Worm (Caenorhabditis elegans): ENCODE results near the gene ncs-1.

ncs-1 gene

DNA sequence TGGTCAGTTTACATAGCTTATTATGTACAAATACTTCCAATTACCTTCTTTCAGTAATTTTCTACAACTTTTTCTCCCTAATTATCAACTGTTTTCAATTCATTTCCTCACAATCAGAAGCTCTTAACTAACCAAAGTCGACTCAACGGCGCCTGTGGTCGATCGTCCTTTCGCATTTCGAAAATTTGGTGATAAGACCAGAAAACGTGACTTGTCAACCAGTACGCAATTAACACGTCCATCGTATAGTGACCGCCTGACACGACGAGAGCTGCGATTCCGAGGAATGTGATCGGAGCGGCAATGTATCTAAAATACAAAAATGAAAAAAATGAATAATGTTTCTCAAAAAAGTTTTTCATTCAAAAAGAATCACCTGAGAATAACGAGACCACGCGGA lies 17.4 kb downstream of the ncs-1 start:
- TF ChIP-seq sox-2 (GFP tag; IDR thresholded peaks at IDR 0.05) = no peak
- no peak for TF ChIP-seq ttx-3 (tag; optimal IDR thresholded peaks at IDR 0.05)
- TF ChIP-seq unc-42 (tag; optimal IDR thresholded peaks at IDR 0.05) = no peak
- TF ChIP-seq hlh-15 (tag; optimal IDR thresholded peaks at IDR 0.05) = no peak
- no peak for TF ChIP-seq pros-1 (tag; optimal IDR thresholded peaks at IDR 0.05)

DNA sequence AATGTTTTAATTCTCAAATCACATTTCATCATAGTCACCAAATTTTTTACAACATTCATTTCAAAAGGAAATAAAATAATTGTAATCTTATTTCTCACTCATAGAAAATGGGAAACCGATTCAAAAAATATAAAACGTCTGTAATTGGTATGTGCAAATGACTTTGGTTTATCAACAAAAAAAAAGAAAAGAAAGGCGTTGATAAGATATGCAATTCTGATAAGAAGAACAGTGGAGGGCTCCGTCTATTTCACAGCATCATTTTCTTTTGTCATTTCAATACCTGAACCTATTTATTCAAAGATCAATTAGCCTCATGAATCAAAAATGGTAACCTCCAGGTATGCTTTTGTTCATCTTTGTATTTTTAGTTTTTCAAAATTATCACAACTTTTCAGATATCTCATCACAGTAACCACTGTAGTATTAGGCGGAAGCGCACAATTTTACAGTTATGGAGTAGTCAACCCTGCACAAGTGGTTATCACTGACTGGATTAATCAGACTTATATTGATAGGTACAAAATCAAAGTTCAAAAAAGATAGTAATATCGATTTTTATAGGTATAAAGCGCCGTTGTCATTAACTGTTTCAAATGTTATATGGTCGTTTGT lies 24.7 kb downstream of the ncs-1 start, which contains the start of gene F53H8.3:
TSS of gene F53H8.3 (plus strand) at position 275 of the 615 bp plus-strand sequence.
- TF ChIP-seq tbx-7 (tag; optimal IDR thresholded peaks at IDR 0.05) (no peak), elt-2 (tag; optimal IDR thresholded peaks at IDR 0.05) (peak; percentile 94)

DNA sequence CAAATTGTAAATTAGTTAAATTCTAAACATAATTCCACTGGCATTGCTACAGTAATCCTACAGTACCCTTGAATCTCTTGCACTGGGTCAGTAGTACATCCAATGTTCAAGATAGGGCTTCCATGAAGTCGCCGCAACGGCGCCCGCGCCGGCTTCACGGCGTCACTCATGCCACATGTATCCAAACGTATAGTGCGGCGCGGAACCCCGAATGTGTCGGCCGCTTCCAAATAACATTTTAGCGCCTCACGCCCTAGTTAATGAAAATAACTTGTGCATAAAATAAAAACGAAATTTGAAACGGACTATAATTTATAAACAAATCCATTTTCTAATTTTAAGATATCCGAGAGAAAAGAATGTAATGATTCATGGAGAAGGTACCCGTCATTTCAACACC lies 27.1 kb downstream of the ncs-1 start:
- TF ChIP-seq eyg-1 (tag; optimal IDR thresholded peaks at IDR 0.05) = no peak
- TF ChIP-seq fkh-6 (tag; optimal IDR thresholded peaks at IDR 0.05) = no peak
- no peak for TF ChIP-seq lim-6 (tag; optimal IDR thresholded peaks at IDR 0.05)
- no peak for TF ChIP-seq ceh-22 (tag; optimal IDR thresholded peaks at IDR 0.05)

DNA sequence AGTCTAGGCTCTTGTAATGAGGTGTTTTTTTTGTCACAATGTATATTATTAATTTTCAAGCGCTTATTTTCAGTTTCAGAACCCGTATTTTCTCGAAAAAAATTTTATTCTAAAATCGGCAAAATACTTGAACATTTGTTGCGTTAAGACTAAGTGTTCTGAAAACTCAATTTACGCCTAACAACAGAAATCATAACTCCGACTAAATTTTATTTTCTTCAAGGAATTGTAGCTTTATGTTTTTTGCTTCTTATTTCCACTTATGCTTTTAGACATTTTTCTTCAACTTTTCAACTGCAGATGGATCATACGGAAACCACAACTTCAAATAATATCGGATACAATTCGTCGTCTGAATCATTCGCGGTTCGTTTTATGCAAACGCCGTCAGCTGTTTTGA lies 29.6 kb downstream of the ncs-1 start, which contains the start of gene F35H12.1:
TSS of gene F35H12.1 (plus strand) at position 301 of the 400 bp plus-strand sequence.
- TF ChIP-seq ceh-30 (tag; optimal IDR thresholded peaks at IDR 0.05) (no peak), hlh-8 (tag; optimal IDR thresholded peaks at IDR 0.05) (no peak), ref-2 (tag; optimal IDR thresholded peaks at IDR 0.05) (no peak), F13H6.1 (tag; optimal IDR thresholded peaks at IDR 0.05) (no peak), C08G9.2 (tag; optimal IDR thresholded peaks at IDR 0.05) (no peak), hlh-15 (tag; optimal IDR thresholded peaks at IDR 0.05) (no peak), ama-1 (optimal IDR thresholded peaks at IDR 0.05) (no peak), ceh-19 (GFP tag; optimal IDR thresholded peaks at IDR 0.05) (no peak), K02D7.2 (tag; optimal IDR thresholded peaks at IDR 0.05) (no peak), elt-2 (tag; optimal IDR thresholded peaks at IDR 0.05) (no peak), mec-3 (tag; optimal IDR thresholded peaks at IDR 0.05; ENCODE audit: borderline replicate concordance) (no peak), pag-3 (tag; optimal IDR thresholded peaks at IDR 0.05; ENCODE audit: borderline replicate concordance) (no peak), sox-4 (tag; optimal IDR thresholded peaks at IDR 0.05) (no peak), ceh-6 (GFP tag; optimal IDR thresholded peaks at IDR 0.05) (no peak), pax-1 (tag; optimal IDR thresholded peaks at IDR 0.05) (no peak), pqm-1 (tag; optimal IDR thresholded peaks at IDR 0.05) (no peak)

DNA sequence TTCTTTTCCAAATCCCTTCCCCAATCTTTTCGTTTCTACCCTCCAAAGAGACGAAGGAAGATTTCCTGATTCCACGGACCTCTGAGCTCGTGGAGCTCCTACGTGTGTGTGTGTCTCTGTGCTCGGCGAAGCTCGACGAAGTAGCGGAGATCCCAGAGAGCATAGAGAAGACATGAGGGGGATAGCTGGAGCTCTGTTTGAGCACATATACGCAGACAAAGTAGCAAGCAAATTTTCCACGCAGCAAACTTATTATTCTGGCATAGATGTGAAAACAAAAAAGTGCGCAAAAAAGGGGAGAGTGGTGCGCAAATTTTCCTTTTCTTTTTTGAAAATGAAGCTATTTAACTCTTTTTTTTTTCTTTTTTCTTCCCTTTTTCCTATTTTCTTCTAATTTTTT lies 30.2 kb downstream of the ncs-1 start:
- TF ChIP-seq ceh-30 (tag; optimal IDR thresholded peaks at IDR 0.05) (no peak), ets-4 (tag; optimal IDR thresholded peaks at IDR 0.05) (no peak), pha-2 (tag; optimal IDR thresholded peaks at IDR 0.05) (no peak), ceh-14 (tag; optimal IDR thresholded peaks at IDR 0.05) (peak; percentile 58), gmeb-2 (tag; optimal IDR thresholded peaks at IDR 0.05) (no peak), unc-55 (GFP tag; optimal IDR thresholded peaks at IDR 0.05) (no peak), elt-2 (tag; optimal IDR thresholded peaks at IDR 0.05) (no peak), unc-42 (tag; optimal IDR thresholded peaks at IDR 0.05) (peak; percentile 77), ceh-18 (tag; optimal IDR thresholded peaks at IDR 0.05) (peak; percentile 19), madf-2 (tag; optimal IDR thresholded peaks at IDR 0.05) (no peak), tbx-2 (tag; optimal IDR thresholded peaks at IDR 0.05) (peak; percentile 23), hlh-30 (tag; optimal IDR thresholded peaks at IDR 0.05; ENCODE audit: insufficient read depth) (no peak), ceh-31 (tag; optimal IDR thresholded peaks at IDR 0.05) (peak; percentile 65), pha-4 (tag; optimal IDR thresholded peaks at IDR 0.05) (no peak), nfya-1 (tag; optimal IDR thresholded peaks at IDR 0.05) (peak; percentile 35), ceh-19 (GFP tag; optimal IDR thresholded peaks at IDR 0.05) (peak; percentile 2), mec-3 (tag; optimal IDR thresholded peaks at IDR 0.05; ENCODE audit: borderline replicate concordance) (no peak)
